Worm (Caenorhabditis elegans) whole organism, young adult: Measurements from ENCODE around the gene ugt-12.

Experiments used
- F37B4.10 ChIP-seq: fragments of 200-800 bp; sonication (Bioruptor generic); IDR thresholded peaks from 2 replicates; pipeline ENCODE4 v1.3.6; 2022; ENCODE audit warnings: missing genetic modification characterization, missing compliant biosample characterization
- F52B5.7 ChIP-seq: sonication (generic microtip); optimal IDR thresholded peaks from 2 replicates; lab custom pipeline; 2016; ENCODE audit warnings: mild to moderate bottlenecking, missing genetic modification characterization, missing compliant biosample characterization
- Y95B8A.8 ChIP-seq: fragments of 200-800 bp; sonication (Bioruptor generic); IDR thresholded peaks from 2 replicates; pipeline ENCODE4 v1.3.6; 2022; ENCODE audit warnings: missing genetic modification reagents, missing genetic modification characterization, missing compliant biosample characterization
- akir-1 ChIP-seq: fragments of 200-800 bp; sonication (Bioruptor generic); optimal IDR thresholded peaks from 2 replicates; lab custom pipeline; 2018; ENCODE audit warnings: mild to moderate bottlenecking, missing genetic modification characterization, moderate library complexity, missing compliant biosample characterization
- attf-3 ChIP-seq: fragments of 200-800 bp; sonication (Bioruptor generic); conservative IDR thresholded peaks from 2 replicates; pipeline ENCODE4 v1.3.6; 2022; ENCODE audit warnings: missing genetic modification reagents, missing genetic modification characterization, missing compliant biosample characterization
- bed-1 ChIP-seq: fragments of 200-800 bp; sonication (Bioruptor generic); IDR thresholded peaks from 2 replicates; pipeline ENCODE4 v1.3.6; 2022; ENCODE audit warnings: missing genetic modification reagents, missing genetic modification characterization, missing compliant biosample characterization
- egrh-3 ChIP-seq: fragments of 200-800 bp; sonication (Bioruptor generic); IDR thresholded peaks from 2 replicates; pipeline ENCODE4 v1.3.6; 2022; ENCODE audit warnings: missing genetic modification reagents, missing genetic modification characterization, missing compliant biosample characterization
- snpc-4 ChIP-seq, 5 experiments: fragments of 150-350 bp in 1 of 5; sonication (generic microtip) in 4 of 5; optimal IDR thresholded peaks; 2 replicates each; lab custom pipeline; 2014 to 2018; ENCODE audit warnings: missing genetic modification characterization in 5 of 5, missing biosample characterization in 3 of 5, antibody characterized with exemption in 2 of 5, mild to moderate bottlenecking in 2 of 5, missing compliant biosample characterization in 2 of 5, missing genotype in 2 of 5, moderate library complexity in 2 of 5, missing genetic modification reagents in 1 of 5
- zfh-2 ChIP-seq: fragments of 200-800 bp; sonication (Bioruptor generic); conservative IDR thresholded peaks from 2 replicates; pipeline ENCODE4 v1.3.6; 2022; ENCODE audit warnings: missing genetic modification reagents, missing genetic modification characterization, missing compliant biosample characterization

ce11 chrV:4933268-4933667, 43.8 kb upstream of the ugt-12 start:
- TF ChIP-seq F52B5.7 (tag; lab: Kevin White, UChicago), result no peak
- TF ChIP-seq bed-1, result no peak
- no peak for TF ChIP-seq F37B4.10
- no peak for TF ChIP-seq egrh-3 (GFP tag; lab: Robert Waterston, UW)
- no peak for TF ChIP-seq akir-1 (GFP tag; lab: Kevin White, UChicago)
- no peak for TF ChIP-seq Y95B8A.8
- no peak for TF ChIP-seq zfh-2 (GFP tag; lab: Robert Waterston, UW)
- no peak for TF ChIP-seq snpc-4 (GFP tag; optimal IDR thresholded peaks at IDR 0.05; lab: Kevin White, UChicago)
- TF ChIP-seq snpc-4 (tag; optimal IDR thresholded peaks at IDR 0.05; lab: Kevin White, UChicago), result no peak
- TF ChIP-seq attf-3 (GFP tag; lab: Robert Waterston, UW), result no peak
